Worm (Caenorhabditis elegans) whole organism, mixed stage, embryonic: ENCODE data around the gene samt-1.
A peak's percentile ranks its signal among the peaks of the same experiment; 100 is the strongest.

Experiments used
- M03D4.4 ChIP-seq: sonication (generic microtip); optimal IDR thresholded peaks from 2 replicates; lab custom pipeline; 2017; ENCODE audit warnings: mild to moderate bottlenecking, missing genetic modification characterization, missing compliant biosample characterization
- ces-1 ChIP-seq: fragments of 150-350 bp; optimal IDR thresholded peaks from 2 replicates; lab custom pipeline; 2014; ENCODE audit warnings: missing biosample characterization, missing genetic modification reagents, missing genetic modification characterization
- cnd-1 ChIP-seq: fragments of 200-800 bp; sonication (Bioruptor generic); optimal IDR thresholded peaks from 2 replicates; lab custom pipeline; 2018; ENCODE audit warnings: mild to moderate bottlenecking, missing genetic modification characterization, missing compliant biosample characterization
- drap-1 ChIP-seq: fragments of 200-800 bp; sonication (Bioruptor generic); optimal IDR thresholded peaks from 3 replicates; lab custom pipeline; 2018; ENCODE audit warnings: mild to moderate bottlenecking, missing genetic modification characterization, missing compliant biosample characterization
- elt-1 ChIP-seq: sonication (generic microtip); optimal IDR thresholded peaks from 2 replicates; lab custom pipeline; 2017; ENCODE audit warnings: missing genetic modification characterization, mild to moderate bottlenecking, missing compliant biosample characterization, antibody characterized with exemption, moderate library complexity, borderline replicate concordance; ENCODE audit not compliant: insufficient read depth
- hlh-1 ChIP-seq: fragments of 150-350 bp; optimal IDR thresholded peaks from 2 replicates; lab custom pipeline; 2014; ENCODE audit warnings: missing biosample characterization, missing genetic modification reagents, missing genetic modification characterization
- lin-13 ChIP-seq: fragments of 150-350 bp; optimal IDR thresholded peaks from 2 replicates; lab custom pipeline; 2014; ENCODE audit warnings: missing biosample characterization, missing genetic modification characterization
- mep-1 ChIP-seq: fragments of 150-350 bp; optimal IDR thresholded peaks from 2 replicates; lab custom pipeline; 2017; ENCODE audit warnings: missing biosample characterization, missing genetic modification reagents, missing genetic modification characterization, inconsistent platforms
- mls-2 ChIP-seq: sonication (generic microtip); optimal IDR thresholded peaks from 2 replicates; lab custom pipeline; 2016; ENCODE audit warnings: mild to moderate bottlenecking, missing genetic modification characterization, moderate library complexity, missing compliant biosample characterization
- nhr-237 ChIP-seq: fragments of 150-350 bp; optimal IDR thresholded peaks from 2 replicates; lab custom pipeline; 2014; ENCODE audit warnings: missing biosample characterization, missing genetic modification characterization
- nhr-28 ChIP-seq: fragments of 150-350 bp; optimal IDR thresholded peaks from 2 replicates; lab custom pipeline; 2014; ENCODE audit warnings: missing biosample characterization, missing genetic modification characterization
- nhr-76 ChIP-seq: sonication (generic microtip); optimal IDR thresholded peaks from 2 replicates; lab custom pipeline; 2017; ENCODE audit warnings: missing biosample characterization, missing genetic modification characterization
- pha-4 ChIP-seq: fragments of 150-350 bp; optimal IDR thresholded peaks from 2 replicates; lab custom pipeline; 2018; ENCODE audit warnings: missing biosample characterization, missing genetic modification reagents, missing genetic modification characterization
- sem-2 ChIP-seq: fragments of 200-800 bp; sonication (Bioruptor generic); optimal IDR thresholded peaks from 2 replicates; lab custom pipeline; 2018; ENCODE audit warnings: mild to moderate bottlenecking, missing genetic modification characterization, missing compliant biosample characterization
- snpc-4 ChIP-seq: fragments of 150-350 bp; optimal IDR thresholded peaks from 2 replicates; lab custom pipeline; 2014; ENCODE audit warnings: missing biosample characterization, missing genetic modification characterization
- sptf-1 ChIP-seq: sonication (generic microtip); optimal IDR thresholded peaks from 2 replicates; lab custom pipeline; 2017; ENCODE audit warnings: mild to moderate bottlenecking, missing genetic modification characterization, moderate library complexity, missing compliant biosample characterization
- tbx-8 ChIP-seq: fragments of 200-800 bp; sonication (Bioruptor generic); optimal IDR thresholded peaks from 2 replicates; lab custom pipeline; 2018; ENCODE audit warnings: mild to moderate bottlenecking, missing genetic modification characterization, moderate library complexity, missing compliant biosample characterization
- unc-62 ChIP-seq: fragments of 150-350 bp; optimal IDR thresholded peaks from 2 replicates; lab custom pipeline; 2014; ENCODE audit warnings: missing biosample characterization, missing genetic modification reagents, missing genetic modification characterization
- ztf-11 ChIP-seq: fragments of 150-350 bp; optimal IDR thresholded peaks from 2 replicates; lab custom pipeline; 2014; ENCODE audit warnings: missing biosample characterization, missing genetic modification characterization

Gene samt-1

DNA sequence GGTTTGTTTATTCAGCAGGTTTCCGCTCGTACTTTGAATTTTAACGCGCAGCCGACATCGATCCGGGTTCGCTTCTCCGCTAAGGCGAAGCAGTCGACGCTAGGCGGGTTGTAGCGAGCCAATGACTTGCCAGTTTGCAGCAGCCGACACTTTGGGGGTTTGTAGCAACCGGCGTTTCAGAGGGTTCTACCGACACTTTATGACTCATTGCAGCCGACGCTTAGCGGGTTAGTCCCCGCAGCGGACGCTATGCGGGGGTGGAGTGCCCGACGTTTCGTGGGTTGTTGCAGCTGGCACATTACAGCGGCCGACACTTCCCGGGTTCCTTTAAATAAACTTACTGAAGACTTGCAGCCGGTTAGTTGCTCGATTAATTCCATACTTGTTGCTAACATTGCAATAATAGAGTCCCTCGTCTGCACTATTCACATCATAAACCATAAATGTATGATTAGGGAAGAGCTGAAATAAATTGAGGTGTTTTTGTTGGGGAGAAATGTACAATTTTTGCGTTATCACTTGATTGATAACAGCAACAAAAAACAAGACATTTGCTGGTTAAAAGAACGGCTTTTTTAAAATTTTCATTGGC, 38.3 kb downstream of the samt-1 start, which contains the start of gene Y54G2A.57:
Gene Y54G2A.57, plus strand, starts transcription at position 542 of the 592 bp plus-strand sequence.
- TF ChIP-seq sem-2, result no peak

DNA sequence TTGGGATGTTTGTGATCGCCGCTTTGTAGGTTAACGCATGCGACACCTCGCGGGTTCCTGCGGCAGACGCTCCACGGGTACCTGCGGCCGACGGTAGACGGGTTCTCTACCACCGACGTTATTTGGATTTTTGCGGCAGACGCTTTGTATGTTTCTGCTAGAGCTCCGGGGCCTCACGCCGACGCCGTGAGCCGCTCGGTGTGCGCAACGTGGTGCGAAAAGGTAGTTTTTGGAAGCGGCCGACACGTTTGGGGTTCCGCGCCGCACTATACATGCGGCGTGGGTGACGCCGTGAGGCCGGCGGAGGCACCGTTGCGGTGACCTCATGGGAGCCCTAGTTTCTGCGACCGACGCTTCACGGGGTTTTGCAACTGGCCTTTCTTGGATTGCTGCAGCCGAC, 39.9 kb downstream of the samt-1 start:
- no peak for TF ChIP-seq mls-2
- no peak for TF ChIP-seq snpc-4 (tag; lab: Kevin White, UChicago)
- no peak for TF ChIP-seq tbx-8 (GFP tag; lab: Kevin White, UChicago)
- no peak for TF ChIP-seq unc-62
- TF ChIP-seq ztf-11 (tag; lab: Kevin White, UChicago), result no peak
- no peak for TF ChIP-seq drap-1 (GFP tag; lab: Kevin White, UChicago)
- no peak for TF ChIP-seq sem-2
- no peak for TF ChIP-seq pha-4 (tag; lab: Kevin White, UChicago)
- TF ChIP-seq elt-1 (tag; lab: Kevin White, UChicago), result no peak
- no peak for TF ChIP-seq nhr-76 (tag; lab: Kevin White, UChicago)
- TF ChIP-seq lin-13 (tag; lab: Kevin White, UChicago), result no peak
- TF ChIP-seq sptf-1 (tag; lab: Kevin White, UChicago), result no peak
- no peak for TF ChIP-seq M03D4.4
- TF ChIP-seq nhr-237, result no peak
- no peak for TF ChIP-seq nhr-28
- no peak for TF ChIP-seq hlh-1

DNA sequence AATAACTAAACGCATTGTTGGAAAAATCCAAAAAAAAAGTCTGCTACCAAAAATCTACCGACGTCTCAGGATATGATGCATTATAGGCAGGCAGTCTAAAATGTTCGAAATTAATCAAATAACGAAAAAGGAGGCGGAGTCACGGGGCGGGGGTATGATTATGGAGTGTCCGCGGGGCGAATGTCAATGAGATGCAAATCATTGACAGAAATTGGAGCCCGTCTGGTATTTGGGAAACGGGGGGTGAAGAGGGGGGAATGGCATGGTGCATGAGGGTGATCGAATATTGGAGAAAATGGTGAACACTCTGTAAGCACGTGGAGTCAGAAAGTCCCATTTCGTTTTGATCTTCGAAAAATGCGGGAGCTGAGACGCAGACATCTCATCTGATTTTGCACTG, 47.2 kb downstream of the samt-1 start, which contains the start of gene lad-2:
Gene lad-2, minus strand, starts transcription at position 101 of the 400 bp plus-strand sequence.
- TF ChIP-seq ces-1 (GFP tag; lab: Kevin White, UChicago), result peak; percentile 35
- no peak for TF ChIP-seq cnd-1

DNA sequence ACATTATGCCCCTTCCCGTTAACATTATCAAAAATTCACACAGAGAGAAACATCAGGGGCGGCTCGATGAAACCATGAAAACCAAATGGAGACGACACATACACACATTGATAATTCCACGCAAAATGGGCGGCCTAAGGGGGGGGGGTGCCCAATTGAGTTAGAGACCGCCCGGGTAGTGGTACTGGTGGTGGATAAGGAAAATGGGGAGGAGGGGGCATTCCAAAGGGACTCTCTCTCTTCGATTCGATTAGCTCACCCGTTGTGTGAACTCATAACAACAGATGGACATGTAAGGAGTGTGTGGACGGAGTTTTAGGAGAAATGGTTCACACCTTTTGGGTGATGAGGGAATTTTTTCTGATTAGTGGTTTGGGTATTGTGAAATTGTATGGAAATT, 51.2 kb downstream of the samt-1 start:
- no peak for TF ChIP-seq mep-1 (tag; lab: Kevin White, UChicago)
- TF ChIP-seq ces-1 (GFP tag; lab: Kevin White, UChicago), result peak; percentile 97
